Worm (Caenorhabditis elegans): ENCODE measurements around the gene F21A3.4.

Gene F21A3.4

ce11 chrV:15566511-15567178, 30.2 kb downstream of the F21A3.4 start (continued):
- TF ChIP-seq dpl-1 (GFP tag; optimal IDR thresholded peaks at IDR 0.05) = peak; percentile 64
- TF ChIP-seq lin-39 (tag; optimal IDR thresholded peaks at IDR 0.05) = no peak
- no peak for TF ChIP-seq aly-2 (tag; optimal IDR thresholded peaks at IDR 0.05)
- no peak for TF ChIP-seq nhr-76 (tag; optimal IDR thresholded peaks at IDR 0.05)
- TF ChIP-seq rbr-2 (tag; optimal IDR thresholded peaks at IDR 0.05) = peak; percentile 63
- TF ChIP-seq lin-1 (GFP tag; IDR thresholded peaks at IDR 0.05) = no peak
- TF ChIP-seq ztf-7 (tag; optimal IDR thresholded peaks at IDR 0.05) = peak; percentile 30
- no peak for TF ChIP-seq nhr-111 (GFP tag; optimal IDR thresholded peaks at IDR 0.05)
- TF ChIP-seq jun-1 (tag; optimal IDR thresholded peaks at IDR 0.05) = no peak
- TF ChIP-seq mxl-2 (GFP tag; conservative IDR thresholded peaks at IDR 0.05) = no peak
- TF ChIP-seq daf-16 (GFP tag; optimal IDR thresholded peaks at IDR 0.05) = peak in 1 of 2 experiments; percentile 54
- TF ChIP-seq daf-16 (tag; optimal IDR thresholded peaks at IDR 0.05) = peak; percentile 76
- no peak for TF ChIP-seq Y48G9A.11 (GFP tag; IDR thresholded peaks at IDR 0.05)
- TF ChIP-seq F10B5.3 (tag; optimal IDR thresholded peaks at IDR 0.05) = no peak
- TF ChIP-seq unc-39 (tag; optimal IDR thresholded peaks at IDR 0.05) = no peak
- TF ChIP-seq daf-12 (tag; optimal IDR thresholded peaks at IDR 0.05) = no peak
- no peak for TF ChIP-seq saeg-2 (GFP tag; IDR thresholded peaks at IDR 0.05)
- TF ChIP-seq lin-29 (GFP tag; IDR thresholded peaks at IDR 0.05) = no peak
- peak; percentile 67 for TF ChIP-seq nhr-10 (tag; optimal IDR thresholded peaks at IDR 0.05)
- no peak for TF ChIP-seq egl-43 (GFP tag; IDR thresholded peaks at IDR 0.05)
- no peak for TF ChIP-seq lin-13 (GFP tag; optimal IDR thresholded peaks at IDR 0.05)
- TF ChIP-seq nhr-237 (tag; optimal IDR thresholded peaks at IDR 0.05) = no peak
- no peak for TF ChIP-seq lin-38 (GFP tag; IDR thresholded peaks at IDR 0.05)
- TF ChIP-seq hlh-30 (tag; optimal IDR thresholded peaks at IDR 0.05; ENCODE audit: insufficient read depth) = peak; percentile 97
- TF ChIP-seq arid-1 (GFP tag; conservative IDR thresholded peaks at IDR 0.05) = no peak
- TF ChIP-seq skn-1 (tag; optimal IDR thresholded peaks at IDR 0.05) = no peak
- TF ChIP-seq ces-1 (GFP tag; optimal IDR thresholded peaks at IDR 0.05) = no peak
- no peak for TF ChIP-seq Y5F2A.4 (GFP tag; optimal IDR thresholded peaks at IDR 0.05)
- TF ChIP-seq fos-1 (tag; optimal IDR thresholded peaks at IDR 0.05) = no peak
- no peak for TF ChIP-seq F44E2.7 (GFP tag; IDR thresholded peaks at IDR 0.05)
- peak; percentile 93 for TF ChIP-seq hlh-11 (tag; optimal IDR thresholded peaks at IDR 0.05)
- TF ChIP-seq ZK337.2 (GFP tag; IDR thresholded peaks at IDR 0.05) = no peak
- TF ChIP-seq dmd-9 (GFP tag; IDR thresholded peaks at IDR 0.05) = no peak
- TF ChIP-seq F37D6.2 (tag; optimal IDR thresholded peaks at IDR 0.05) = peak; percentile 34
- TF ChIP-seq nhr-6 (tag; optimal IDR thresholded peaks at IDR 0.05) = peak; percentile 67
- TF ChIP-seq R02D3.7 (tag; optimal IDR thresholded peaks at IDR 0.05) = no peak
- no peak for TF ChIP-seq ceh-28 (tag; optimal IDR thresholded peaks at IDR 0.05)
- TF ChIP-seq snpc-4 (tag; optimal IDR thresholded peaks at IDR 0.05) = peak; percentile 13
- TF ChIP-seq set-16 (GFP tag; IDR thresholded peaks at IDR 0.05) = peak; percentile 47; the same call in 1 of the 2 replicates
- TF ChIP-seq zag-1 (tag; optimal IDR thresholded peaks at IDR 0.05) = no peak
- no peak for TF ChIP-seq D1046.2 (GFP tag; IDR thresholded peaks at IDR 0.05)
- TF ChIP-seq tag-97 (GFP tag; IDR thresholded peaks at IDR 0.05) = no peak
- no peak for TF ChIP-seq nhr-25 (tag; optimal IDR thresholded peaks at IDR 0.05; ENCODE audit: borderline replicate concordance, insufficient read depth)
- TF ChIP-seq T20F7.1 (GFP tag; optimal IDR thresholded peaks at IDR 0.05) = peak; percentile 70
- TF ChIP-seq pha-4 (GFP tag; IDR thresholded peaks at IDR 0.05) = no peak
- no peak for TF ChIP-seq pha-4 (tag; optimal IDR thresholded peaks at IDR 0.05)
- TF ChIP-seq F49E8.2 (tag; optimal IDR thresholded peaks at IDR 0.05; ENCODE audit: borderline replicate concordance) = no peak
- no peak for TF ChIP-seq egl-27 (tag; optimal IDR thresholded peaks at IDR 0.05)
- TF ChIP-seq ZK546.5 (tag; optimal IDR thresholded peaks at IDR 0.05) = no peak
- TF ChIP-seq snpc-1.2 (GFP tag; IDR thresholded peaks at IDR 0.05) = no peak
- no peak for TF ChIP-seq sdz-12 (GFP tag; optimal IDR thresholded peaks at IDR 0.05)
- no peak for TF ChIP-seq cey-2 (tag; optimal IDR thresholded peaks at IDR 0.05; ENCODE audit: borderline replicate concordance, insufficient read depth)
